Worm (Caenorhabditis elegans): ENCODE data around the gene inx-5.

DNA sequence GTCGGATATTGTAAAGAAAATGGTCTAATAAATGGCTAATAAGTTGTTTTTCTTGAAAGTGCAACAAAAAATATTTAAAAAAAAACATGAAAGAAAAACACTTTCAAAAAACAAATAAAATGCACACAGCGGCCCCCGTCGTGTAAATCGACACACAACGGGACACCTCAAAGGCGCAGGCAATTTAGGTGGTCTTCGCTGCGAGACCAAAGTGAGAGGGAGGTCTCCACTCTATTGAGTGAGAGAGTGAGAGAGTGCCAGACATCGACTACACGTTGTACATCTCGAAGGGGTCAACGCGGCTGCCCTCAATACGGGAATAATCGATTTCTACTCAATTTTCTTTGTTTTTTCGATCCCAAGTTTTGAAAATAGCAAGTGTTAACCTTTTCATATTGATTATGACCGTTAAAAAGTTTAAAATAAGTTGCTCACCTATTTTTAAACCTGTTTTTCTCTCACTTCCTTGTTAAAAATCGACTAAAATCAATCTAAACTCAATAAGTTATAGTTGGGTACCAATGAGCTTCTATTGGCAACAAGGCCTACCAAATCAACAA is 15.4 kb downstream of the inx-5 start, which contains the start of gene sec-16A.2:
- TF ChIP-seq sox-4 (tag; optimal IDR thresholded peaks at IDR 0.05) (no peak), ama-1 (optimal IDR thresholded peaks at IDR 0.05) (no peak), unc-62 (GFP tag; optimal IDR thresholded peaks at IDR 0.05) (no peak), nhr-84 (tag; optimal IDR thresholded peaks at IDR 0.05) (no peak), nhr-12 (tag; optimal IDR thresholded peaks at IDR 0.05) (no peak)

All from whole organism, L1 larva.